Fruit fly (Drosophila melanogaster): ENCODE results near the gene CG6638.

CG6638 gene

dm6 chr3L:8607449-8607848, 31.6 kb upstream of the CG6638 start:
- TF ChIP-seq kay (GFP tag; ENCODE audit: borderline replicate concordance) (no peak), toe (GFP tag; optimal IDR thresholded peaks at IDR 0.05) (peak; percentile 2), pad (GFP tag; optimal IDR thresholded peaks at IDR 0.05) (no peak), CG5204 (GFP tag; optimal IDR thresholded peaks at IDR 0.05) (peak; percentile 17), Mnt (GFP tag; optimal IDR thresholded peaks at IDR 0.05) (no peak), cic (GFP tag; optimal IDR thresholded peaks at IDR 0.05) (no peak), CG7045 (GFP tag; optimal IDR thresholded peaks at IDR 0.05) (peak; percentile 29)

- peak; percentile 12 for TF ChIP-seq toe (GFP tag; optimal IDR thresholded peaks at IDR 0.05)
- TF ChIP-seq Hr96 (GFP tag; optimal IDR thresholded peaks at IDR 0.05): peak; percentile 7
- peak; percentile 9 for TF ChIP-seq CG33017 (tag; optimal IDR thresholded peaks at IDR 0.05)
- TF ChIP-seq CG7045 (GFP tag; optimal IDR thresholded peaks at IDR 0.05): peak; percentile 49
- TF ChIP-seq CG12768 (GFP tag; optimal IDR thresholded peaks at IDR 0.05): no peak
- peak; percentile 5 for TF ChIP-seq CG7101 (tag; optimal IDR thresholded peaks at IDR 0.05)
- TF ChIP-seq CG14711 (tag; optimal IDR thresholded peaks at IDR 0.05): peak; percentile 81
- TF ChIP-seq cnc (optimal IDR thresholded peaks at IDR 0.05): no peak
- peak; percentile 31 for TF ChIP-seq Mnt (GFP tag; optimal IDR thresholded peaks at IDR 0.05)
- TF ChIP-seq CG11617 (GFP tag; optimal IDR thresholded peaks at IDR 0.05): no peak
- TF ChIP-seq CG5204 (GFP tag; optimal IDR thresholded peaks at IDR 0.05): peak; percentile 45
Observed at dm6 chr3L:8603880-8604692, 28.2 kb upstream of the CG6638 start, which contains the start of the genes CG5989 and CG6282. Gene CG5989, minus strand, starts transcription at chr3L:8604149. Gene CG6282, plus strand, starts transcription at chr3L:8604657.

dm6 chr3L:8600752-8601433, 25.0 kb upstream of the CG6638 start, which contains the start of the genes Nelf-E and RpL14:
Gene Nelf-E, minus strand, starts transcription at chr3L:8600879.
Gene RpL14, plus strand, starts transcription at chr3L:8601006.
- TF ChIP-seq Crg-1 (GFP tag; optimal IDR thresholded peaks at IDR 0.05): peak; percentile 97
- peak; percentile 95 for TF ChIP-seq CG12768 (GFP tag; optimal IDR thresholded peaks at IDR 0.05)
- TF ChIP-seq Mnt (GFP tag; optimal IDR thresholded peaks at IDR 0.05): peak; percentile 98
- peak; percentile 95 for TF ChIP-seq Clk (GFP tag; optimal IDR thresholded peaks at IDR 0.05)
- no peak for TF ChIP-seq cnc (optimal IDR thresholded peaks at IDR 0.05)
- peak; percentile 75 for TF ChIP-seq tj (GFP tag; optimal IDR thresholded peaks at IDR 0.05)
- peak; percentile 97 for TF ChIP-seq CG1620 (GFP tag; optimal IDR thresholded peaks at IDR 0.05)
- peak; percentile 95 for TF ChIP-seq CG7045 (GFP tag; optimal IDR thresholded peaks at IDR 0.05)
- no peak for TF ChIP-seq kay (GFP tag; ENCODE audit: borderline replicate concordance)
- peak; percentile 91 for TF ChIP-seq pad (GFP tag; optimal IDR thresholded peaks at IDR 0.05)
- peak; percentile 96 for TF ChIP-seq CG11617 (GFP tag; optimal IDR thresholded peaks at IDR 0.05)
- TF ChIP-seq toe (GFP tag; optimal IDR thresholded peaks at IDR 0.05): peak; percentile 91
- TF ChIP-seq CG7101 (tag; optimal IDR thresholded peaks at IDR 0.05): peak; percentile 98
- peak; percentile 95 for TF ChIP-seq ovo (GFP tag; optimal IDR thresholded peaks at IDR 0.05)
- TF ChIP-seq cic (GFP tag; optimal IDR thresholded peaks at IDR 0.05): peak; percentile 90
- TF ChIP-seq bab1 (GFP tag; optimal IDR thresholded peaks at IDR 0.05): peak; percentile 93
- peak; percentile 91 for TF ChIP-seq CG33017 (tag; optimal IDR thresholded peaks at IDR 0.05)
- TF ChIP-seq CG14711 (tag; optimal IDR thresholded peaks at IDR 0.05): peak; percentile 88
- TF ChIP-seq CG5204 (GFP tag; optimal IDR thresholded peaks at IDR 0.05): peak; percentile 92
- peak; percentile 97 for TF ChIP-seq Hr96 (GFP tag; optimal IDR thresholded peaks at IDR 0.05)

DNA sequence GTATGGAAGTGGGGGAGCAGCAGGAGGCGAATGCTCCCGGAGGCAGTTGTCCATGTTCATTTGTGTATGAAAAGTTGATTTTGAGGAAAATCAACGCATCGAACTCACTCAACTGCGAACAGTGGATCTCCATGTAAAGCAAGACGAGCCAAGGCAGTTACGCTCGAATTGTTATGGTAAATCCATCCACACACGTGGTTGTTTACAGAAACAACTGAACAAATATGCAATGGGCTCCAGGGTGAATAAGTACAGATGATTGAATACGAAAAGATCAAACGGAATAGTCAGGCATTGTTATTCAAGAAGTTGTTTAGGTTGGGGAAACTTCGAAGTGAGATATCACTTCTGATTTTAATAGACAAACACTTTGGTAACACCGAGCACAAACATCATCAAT, 8.2 kb upstream of the CG6638 start:
- no peak for TF ChIP-seq CG7045 (GFP tag; optimal IDR thresholded peaks at IDR 0.05)
- no peak for TF ChIP-seq CG14711 (tag; optimal IDR thresholded peaks at IDR 0.05)
- no peak for TF ChIP-seq cnc (optimal IDR thresholded peaks at IDR 0.05)
- TF ChIP-seq tj (GFP tag; optimal IDR thresholded peaks at IDR 0.05): no peak
- TF ChIP-seq Clk (GFP tag; optimal IDR thresholded peaks at IDR 0.05): no peak
- TF ChIP-seq Hr96 (GFP tag; optimal IDR thresholded peaks at IDR 0.05): no peak
- no peak for TF ChIP-seq toe (GFP tag; optimal IDR thresholded peaks at IDR 0.05)

DNA sequence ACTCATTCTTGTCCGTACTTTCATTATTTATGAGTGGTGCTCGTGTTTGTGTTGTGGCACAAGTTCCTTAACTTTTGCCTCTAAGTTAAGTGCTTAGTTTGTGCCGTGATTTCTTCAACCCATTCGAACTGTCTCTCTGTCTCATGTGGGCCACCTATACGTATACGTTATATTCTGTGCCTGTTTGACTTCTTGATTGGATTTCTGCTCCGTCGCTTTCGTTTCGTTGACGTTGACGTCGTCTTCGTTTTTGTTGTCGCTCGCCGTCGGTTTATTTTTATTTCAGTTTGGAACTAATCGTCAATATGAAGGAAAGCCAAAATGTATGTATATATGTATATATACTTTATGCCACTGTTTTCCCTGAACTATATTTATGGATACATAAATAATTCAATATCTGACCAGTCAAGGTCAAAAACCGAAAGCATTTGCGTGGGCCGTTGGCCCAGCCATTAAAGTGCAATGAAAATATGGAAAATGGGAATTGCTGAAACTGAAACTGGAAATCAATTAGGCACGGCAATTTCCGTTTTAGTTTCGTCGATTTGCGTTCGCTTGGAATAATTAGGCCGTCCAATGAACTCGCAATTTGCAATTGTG, 6.3 kb upstream of the CG6638 start:
- TF ChIP-seq CG1620 (GFP tag; optimal IDR thresholded peaks at IDR 0.05) (no peak), Mnt (GFP tag; optimal IDR thresholded peaks at IDR 0.05) (no peak), ovo (GFP tag; optimal IDR thresholded peaks at IDR 0.05) (no peak), pad (GFP tag; optimal IDR thresholded peaks at IDR 0.05) (no peak), kay (GFP tag; ENCODE audit: borderline replicate concordance) (peak; percentile 40)

DNA sequence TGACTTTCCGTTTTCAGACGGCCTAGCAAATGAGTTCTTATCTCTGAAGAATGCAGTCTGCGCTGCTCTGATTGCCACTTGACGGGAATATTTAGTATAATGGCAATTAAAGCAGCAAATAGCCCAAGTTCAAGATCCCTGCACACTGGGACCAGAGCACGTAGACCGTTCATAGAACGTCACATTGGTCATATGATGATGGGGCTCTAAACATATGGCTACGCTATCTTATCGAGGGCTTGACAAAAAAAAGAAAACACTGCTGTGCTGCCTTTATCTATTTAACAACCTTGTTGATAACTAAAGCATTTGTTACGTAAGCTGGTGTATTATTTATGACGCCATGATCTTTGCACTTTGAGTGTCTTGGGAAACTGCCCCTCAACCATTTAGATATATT, 4.9 kb upstream of the CG6638 start:
- TF ChIP-seq bab1 (GFP tag; optimal IDR thresholded peaks at IDR 0.05): no peak
- peak; percentile 30 for TF ChIP-seq CG11617 (GFP tag; optimal IDR thresholded peaks at IDR 0.05)
- TF ChIP-seq Clk (GFP tag; optimal IDR thresholded peaks at IDR 0.05): no peak
- TF ChIP-seq Hr96 (GFP tag; optimal IDR thresholded peaks at IDR 0.05): peak; percentile 39
- TF ChIP-seq pad (GFP tag; optimal IDR thresholded peaks at IDR 0.05): no peak
- no peak for TF ChIP-seq ovo (GFP tag; optimal IDR thresholded peaks at IDR 0.05)
- no peak for TF ChIP-seq CG7101 (tag; optimal IDR thresholded peaks at IDR 0.05)
- TF ChIP-seq CG14711 (tag; optimal IDR thresholded peaks at IDR 0.05): no peak
- TF ChIP-seq CG7045 (GFP tag; optimal IDR thresholded peaks at IDR 0.05): peak; percentile 20
- no peak for TF ChIP-seq CG12768 (GFP tag; optimal IDR thresholded peaks at IDR 0.05)
- TF ChIP-seq toe (GFP tag; optimal IDR thresholded peaks at IDR 0.05): no peak
- TF ChIP-seq CG1620 (GFP tag; optimal IDR thresholded peaks at IDR 0.05): no peak
- TF ChIP-seq CG5204 (GFP tag; optimal IDR thresholded peaks at IDR 0.05): peak; percentile 47
- TF ChIP-seq cnc (optimal IDR thresholded peaks at IDR 0.05): no peak
- TF ChIP-seq tj (GFP tag; optimal IDR thresholded peaks at IDR 0.05): no peak
- TF ChIP-seq cic (GFP tag; optimal IDR thresholded peaks at IDR 0.05): peak; percentile 74
- TF ChIP-seq Mnt (GFP tag; optimal IDR thresholded peaks at IDR 0.05): no peak
- peak; percentile 51 for TF ChIP-seq CG33017 (tag; optimal IDR thresholded peaks at IDR 0.05)
- TF ChIP-seq Crg-1 (GFP tag; optimal IDR thresholded peaks at IDR 0.05): no peak
- TF ChIP-seq kay (GFP tag; ENCODE audit: borderline replicate concordance): peak; percentile 88

Data from whole organism, adult.